Worm (Caenorhabditis elegans): ENCODE measurements around the gene B0244.17.

Gene B0244.17

DNA sequence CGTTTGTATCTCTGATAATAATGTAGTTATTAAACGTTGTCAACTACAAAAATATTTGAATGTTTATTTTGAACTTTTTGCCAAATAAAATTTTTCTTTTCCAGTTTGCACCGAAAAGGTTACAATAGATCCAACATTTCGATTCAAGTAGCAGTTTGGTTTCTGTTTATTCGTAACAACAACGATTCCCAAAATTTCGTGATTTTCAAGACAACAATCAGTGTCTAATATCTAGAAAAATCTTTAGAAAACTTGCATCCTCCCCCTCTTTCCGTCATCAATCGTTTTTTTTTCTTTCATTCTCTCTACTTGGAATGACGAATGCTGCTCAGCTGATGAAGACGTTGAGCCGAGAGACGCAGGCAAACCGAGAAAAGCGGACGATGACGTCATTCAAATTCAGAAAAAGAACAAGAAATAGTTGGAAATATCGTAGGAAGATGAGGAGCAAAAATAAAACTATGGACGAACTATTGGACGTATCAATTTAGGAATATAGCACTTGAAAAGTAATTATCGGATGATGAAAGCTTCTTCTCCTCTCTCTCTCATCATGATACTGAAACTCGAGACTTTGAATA is 25.6 kb downstream of the B0244.17 start:
- TF ChIP-seq sea-1 (GFP tag; conservative IDR thresholded peaks at IDR 0.05) (no peak), ceh-13 (GFP tag; optimal IDR thresholded peaks at IDR 0.05) (no peak), hnd-1 (tag; optimal IDR thresholded peaks at IDR 0.05) (no peak), ama-1 (optimal IDR thresholded peaks at IDR 0.05) (no peak), ceh-36 (tag; optimal IDR thresholded peaks at IDR 0.05) (no peak), tbx-37 (GFP tag; conservative IDR thresholded peaks at IDR 0.05) (no peak), tra-4 (tag; optimal IDR thresholded peaks at IDR 0.05) (no peak), tbx-11 (GFP tag; IDR thresholded peaks at IDR 0.05) (no peak), F13C5.2 (tag; optimal IDR thresholded peaks at IDR 0.05) (no peak), ets-7 (tag; optimal IDR thresholded peaks at IDR 0.05) (no peak), scrt-1 (GFP tag; IDR thresholded peaks at IDR 0.05) (no peak)

ce11 chrIII:5760721-5761120 is 27.7 kb downstream of the B0244.17 start:
- TF ChIP-seq F13C5.2 (tag; optimal IDR thresholded peaks at IDR 0.05) (no peak), hmbx-1 (tag; optimal IDR thresholded peaks at IDR 0.05) (no peak), pes-1 (GFP tag; IDR thresholded peaks at IDR 0.05) (no peak), aly-1 (tag; optimal IDR thresholded peaks at IDR 0.05) (no peak)

DNA sequence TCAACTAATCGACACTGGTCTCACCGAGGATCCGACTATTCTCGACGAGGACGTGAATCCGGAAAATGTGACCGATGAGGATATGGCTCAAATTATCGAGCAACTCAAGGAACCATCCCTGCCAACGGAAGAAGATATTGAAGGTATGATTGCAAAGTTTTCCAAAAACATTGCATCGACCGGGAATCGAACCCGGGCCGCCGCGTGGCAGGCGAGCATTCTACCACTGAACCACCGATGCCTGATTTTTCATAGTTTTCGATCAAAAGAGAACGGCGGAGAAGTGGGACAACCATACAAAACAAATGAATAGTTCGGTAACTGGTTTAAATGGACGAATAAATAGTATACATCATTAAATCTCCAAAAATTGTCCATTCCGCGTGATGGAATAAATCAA is 28.9 kb downstream of the B0244.17 start:
- TF ChIP-seq scrt-1 (GFP tag; IDR thresholded peaks at IDR 0.05) (no peak), hmg-4 (GFP tag; optimal IDR thresholded peaks at IDR 0.05) (no peak), F13C5.2 (tag; optimal IDR thresholded peaks at IDR 0.05) (no peak), ceh-36 (tag; optimal IDR thresholded peaks at IDR 0.05) (no peak), sea-1 (GFP tag; conservative IDR thresholded peaks at IDR 0.05) (no peak), flt-1 (GFP tag; IDR thresholded peaks at IDR 0.05) (no peak), pes-1 (GFP tag; IDR thresholded peaks at IDR 0.05) (no peak)

DNA sequence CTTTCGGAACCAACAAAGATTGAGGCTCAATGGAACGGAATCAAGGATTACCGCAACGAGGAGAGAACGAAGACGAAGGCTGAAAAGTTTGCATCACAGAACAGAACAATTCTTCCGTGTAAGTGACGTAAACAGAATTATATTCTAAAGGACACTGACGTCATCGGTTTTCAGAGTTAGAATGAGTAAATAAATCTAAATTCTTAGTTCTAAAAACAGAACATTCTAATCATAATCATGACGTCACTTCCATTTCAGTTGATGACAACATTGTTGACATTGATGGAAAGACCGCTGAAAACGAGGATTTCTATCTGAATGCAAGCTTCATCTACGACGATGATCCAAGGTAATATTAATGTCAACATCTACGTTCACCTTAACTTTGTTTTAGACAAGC is 31.0 kb downstream of the B0244.17 start:
- TF ChIP-seq ceh-36 (tag; optimal IDR thresholded peaks at IDR 0.05) (no peak), flt-1 (GFP tag; IDR thresholded peaks at IDR 0.05) (no peak)

DNA sequence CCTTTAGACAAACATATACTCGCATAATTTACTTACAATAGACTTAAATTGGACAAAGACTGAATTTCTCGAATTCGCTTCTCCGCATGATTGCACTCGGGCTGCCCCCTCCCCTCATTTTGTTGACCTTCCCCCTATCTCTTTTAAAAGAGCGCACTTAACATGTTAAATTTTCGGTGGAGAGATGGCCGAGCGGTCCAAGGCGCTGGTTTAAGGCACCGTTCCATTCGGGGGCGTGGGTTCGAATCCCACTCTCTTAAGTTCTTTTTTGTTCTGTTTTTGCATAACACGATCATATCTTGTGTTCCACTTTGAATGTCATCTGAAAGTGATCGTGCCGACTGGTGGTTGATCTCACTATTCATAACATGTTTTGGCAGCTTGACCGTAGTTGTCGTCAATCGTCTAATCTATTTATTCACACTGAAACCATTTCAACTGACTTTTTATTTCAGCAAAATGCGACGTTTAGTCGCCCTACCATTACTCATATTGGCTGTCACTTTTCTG is 36.8 kb downstream of the B0244.17 start, which contains the start of gene cutl-23:
Gene cutl-23, plus strand, starts transcription at position 460 of the 510 bp plus-strand sequence.
- TF ChIP-seq tbx-37 (GFP tag; conservative IDR thresholded peaks at IDR 0.05) (peak; percentile 41; the same call in 1 of the 2 replicates), ceh-13 (GFP tag; optimal IDR thresholded peaks at IDR 0.05) (no peak), F13C5.2 (tag; optimal IDR thresholded peaks at IDR 0.05) (peak; percentile 60), scrt-1 (GFP tag; IDR thresholded peaks at IDR 0.05) (peak; percentile 52; the same call in 1 of the 2 replicates), tbx-11 (GFP tag; IDR thresholded peaks at IDR 0.05) (no peak; the same call in 1 of the 2 replicates), ets-7 (tag; optimal IDR thresholded peaks at IDR 0.05) (no peak), hmg-4 (GFP tag; optimal IDR thresholded peaks at IDR 0.05) (peak; percentile 55), flt-1 (GFP tag; IDR thresholded peaks at IDR 0.05) (peak; percentile 59; the same call in 1 of the 2 replicates), tra-4 (tag; optimal IDR thresholded peaks at IDR 0.05) (no peak), ama-1 (optimal IDR thresholded peaks at IDR 0.05) (no peak), sea-1 (GFP tag; conservative IDR thresholded peaks at IDR 0.05) (0 out of 2 replicates have a peak, but pooled peaks have one; percentile 63), hmbx-1 (tag; optimal IDR thresholded peaks at IDR 0.05) (no peak), B0310.2 (tag; optimal IDR thresholded peaks at IDR 0.05) (no peak), hnd-1 (tag; optimal IDR thresholded peaks at IDR 0.05) (peak; percentile 26), aly-1 (tag; optimal IDR thresholded peaks at IDR 0.05) (no peak), pes-1 (GFP tag; IDR thresholded peaks at IDR 0.05) (no peak), ceh-36 (tag; optimal IDR thresholded peaks at IDR 0.05) (peak; percentile 15)

DNA sequence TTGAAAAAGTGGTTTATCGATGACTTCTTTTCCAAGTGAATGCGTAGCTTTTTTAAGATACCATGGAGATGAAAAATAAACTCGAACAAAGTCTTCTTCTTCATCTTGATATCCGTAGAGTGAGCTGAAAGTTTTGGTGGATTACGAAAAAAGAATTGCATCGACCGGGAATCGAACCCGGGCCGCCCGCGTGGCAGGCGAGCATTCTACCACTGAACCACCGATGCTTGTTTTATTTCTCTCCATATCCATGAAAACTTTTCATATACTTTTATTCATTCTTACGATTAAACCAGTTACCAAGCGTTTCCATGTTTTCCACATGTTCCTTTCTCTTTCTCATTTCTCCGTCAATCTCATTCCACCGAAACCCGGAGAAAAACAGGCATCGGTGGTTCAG is 49.1 kb downstream of the B0244.17 start:
- no peak for TF ChIP-seq flt-1 (GFP tag; IDR thresholded peaks at IDR 0.05)

Data from whole organism, early embryonic.